Worm (Caenorhabditis elegans): ENCODE data around the gene W05B2.2.

- TF ChIP-seq sdz-12 (GFP tag; optimal IDR thresholded peaks at IDR 0.05) = no peak
- no peak for TF ChIP-seq saeg-2 (GFP tag; IDR thresholded peaks at IDR 0.05)
These were observed 9.2 kb downstream of the W05B2.2 start for ce11 chrIII:10957710-10958109.
